Worm (Caenorhabditis elegans): Measurements from ENCODE around the gene T18D3.6.

T18D3.6 gene

DNA sequence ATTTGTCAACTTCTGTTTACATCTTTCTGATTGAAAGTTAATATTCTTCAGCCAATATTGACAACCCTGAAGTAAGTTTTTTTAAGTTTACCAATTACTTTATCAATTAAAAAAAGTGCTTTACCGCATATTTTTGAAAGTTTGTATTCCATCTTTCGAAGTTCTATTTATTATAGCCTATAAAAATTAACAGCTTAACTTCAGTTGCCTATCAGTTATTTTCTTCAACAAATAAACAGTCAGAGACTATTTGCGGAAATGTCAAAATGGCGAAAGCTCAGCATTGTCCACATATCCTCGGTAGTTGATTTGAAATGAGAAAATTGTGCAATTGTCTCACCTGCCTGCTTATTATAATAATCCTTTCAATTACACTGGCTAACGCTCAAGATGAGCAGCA lies 13.8 kb downstream of the T18D3.6 start, which contains the start of gene T18D3.5:
Gene T18D3.5, plus strand, starts transcription at position 301 of the 400 bp plus-strand sequence.
- TF ChIP-seq F13C5.2 (tag; optimal IDR thresholded peaks at IDR 0.05), result no peak
- TF ChIP-seq B0310.2 (tag; optimal IDR thresholded peaks at IDR 0.05), result no peak
- TF ChIP-seq tra-4 (tag; optimal IDR thresholded peaks at IDR 0.05), result no peak
- no peak for TF ChIP-seq ets-7 (tag; optimal IDR thresholded peaks at IDR 0.05)
- no peak for TF ChIP-seq tbx-11 (GFP tag; IDR thresholded peaks at IDR 0.05)
- TF ChIP-seq sea-1 (GFP tag; conservative IDR thresholded peaks at IDR 0.05), result no peak
- no peak for TF ChIP-seq pes-1 (GFP tag; IDR thresholded peaks at IDR 0.05)

ce11 chrX:12466769-12467168 lies 17.1 kb downstream of the T18D3.6 start, which contains the start of gene cdf-2:
Gene cdf-2 (minus strand): TSS chrX:12466917.
- TF ChIP-seq aly-1 (tag; optimal IDR thresholded peaks at IDR 0.05), result no peak
- no peak for TF ChIP-seq ama-1 (optimal IDR thresholded peaks at IDR 0.05)
- TF ChIP-seq tbx-37 (GFP tag; conservative IDR thresholded peaks at IDR 0.05), result no peak
- TF ChIP-seq scrt-1 (GFP tag; IDR thresholded peaks at IDR 0.05), result no peak
- no peak for TF ChIP-seq B0310.2 (tag; optimal IDR thresholded peaks at IDR 0.05)
- no peak for TF ChIP-seq ceh-13 (GFP tag; optimal IDR thresholded peaks at IDR 0.05)
- TF ChIP-seq hmbx-1 (tag; optimal IDR thresholded peaks at IDR 0.05), result no peak
- no peak for TF ChIP-seq pes-1 (GFP tag; IDR thresholded peaks at IDR 0.05)
- TF ChIP-seq ceh-36 (tag; optimal IDR thresholded peaks at IDR 0.05), result no peak
- TF ChIP-seq sea-1 (GFP tag; conservative IDR thresholded peaks at IDR 0.05), result no peak
- TF ChIP-seq flt-1 (GFP tag; IDR thresholded peaks at IDR 0.05), result no peak
- no peak for TF ChIP-seq hnd-1 (tag; optimal IDR thresholded peaks at IDR 0.05)

- TF ChIP-seq tbx-11 (GFP tag; IDR thresholded peaks at IDR 0.05), result no peak
- no peak for TF ChIP-seq ceh-36 (tag; optimal IDR thresholded peaks at IDR 0.05)
- no peak for TF ChIP-seq sea-1 (GFP tag; conservative IDR thresholded peaks at IDR 0.05)
- no peak for TF ChIP-seq hmbx-1 (tag; optimal IDR thresholded peaks at IDR 0.05)
- no peak for TF ChIP-seq hmg-4 (GFP tag; optimal IDR thresholded peaks at IDR 0.05)
- no peak for TF ChIP-seq hnd-1 (tag; optimal IDR thresholded peaks at IDR 0.05)
- TF ChIP-seq ets-7 (tag; optimal IDR thresholded peaks at IDR 0.05), result no peak
- no peak for TF ChIP-seq ceh-13 (GFP tag; optimal IDR thresholded peaks at IDR 0.05)
- TF ChIP-seq scrt-1 (GFP tag; IDR thresholded peaks at IDR 0.05), result no peak
- no peak for TF ChIP-seq flt-1 (GFP tag; IDR thresholded peaks at IDR 0.05)
- no peak for TF ChIP-seq pes-1 (GFP tag; IDR thresholded peaks at IDR 0.05)
- TF ChIP-seq tbx-37 (GFP tag; conservative IDR thresholded peaks at IDR 0.05), result no peak
- TF ChIP-seq B0310.2 (tag; optimal IDR thresholded peaks at IDR 0.05), result no peak
- TF ChIP-seq ama-1 (optimal IDR thresholded peaks at IDR 0.05), result no peak
Measured at ce11 chrX:12467660-12468111, 18.0 kb downstream of the T18D3.6 start, which contains the start of gene myo-2. Gene myo-2 (plus strand): TSS chrX:12468061.

DNA sequence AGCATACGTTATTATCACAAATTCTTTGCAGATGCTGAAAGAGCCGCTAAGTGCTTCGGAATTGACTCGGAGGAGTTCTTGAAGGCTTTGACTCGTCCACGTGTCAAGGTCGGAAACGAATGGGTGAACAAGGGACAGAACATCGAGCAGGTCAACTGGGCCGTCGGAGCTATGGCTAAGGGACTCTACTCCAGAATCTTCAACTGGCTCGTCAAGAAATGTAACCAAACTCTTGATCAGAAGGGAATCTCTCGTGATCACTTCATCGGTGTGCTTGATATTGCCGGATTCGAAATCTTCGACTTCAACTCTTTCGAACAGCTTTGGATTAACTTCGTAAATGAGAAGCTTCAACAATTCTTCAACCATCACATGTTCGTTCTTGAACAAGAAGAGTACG lies 20.2 kb downstream of the T18D3.6 start:
- TF ChIP-seq ceh-36 (tag; optimal IDR thresholded peaks at IDR 0.05), result no peak
- no peak for TF ChIP-seq hnd-1 (tag; optimal IDR thresholded peaks at IDR 0.05)
- TF ChIP-seq B0310.2 (tag; optimal IDR thresholded peaks at IDR 0.05), result no peak
- no peak for TF ChIP-seq scrt-1 (GFP tag; IDR thresholded peaks at IDR 0.05)
- no peak for TF ChIP-seq F13C5.2 (tag; optimal IDR thresholded peaks at IDR 0.05)
- TF ChIP-seq aly-1 (tag; optimal IDR thresholded peaks at IDR 0.05), result no peak
- TF ChIP-seq ets-7 (tag; optimal IDR thresholded peaks at IDR 0.05), result no peak
- TF ChIP-seq tbx-11 (GFP tag; IDR thresholded peaks at IDR 0.05), result no peak
- no peak for TF ChIP-seq sea-1 (GFP tag; conservative IDR thresholded peaks at IDR 0.05)

- no peak for TF ChIP-seq pes-1 (GFP tag; IDR thresholded peaks at IDR 0.05)
- TF ChIP-seq flt-1 (GFP tag; IDR thresholded peaks at IDR 0.05), result no peak
- no peak for TF ChIP-seq hmbx-1 (tag; optimal IDR thresholded peaks at IDR 0.05)
- no peak for TF ChIP-seq F13C5.2 (tag; optimal IDR thresholded peaks at IDR 0.05)
- TF ChIP-seq scrt-1 (GFP tag; IDR thresholded peaks at IDR 0.05), result no peak
- TF ChIP-seq tra-4 (tag; optimal IDR thresholded peaks at IDR 0.05), result no peak
- no peak for TF ChIP-seq ama-1 (optimal IDR thresholded peaks at IDR 0.05)
Measured at ce11 chrX:12472232-12472631, 22.5 kb downstream of the T18D3.6 start.

ce11 chrX:12476412-12476811 lies 26.7 kb downstream of the T18D3.6 start:
- TF ChIP-seq ceh-13 (GFP tag; optimal IDR thresholded peaks at IDR 0.05) (no peak), aly-1 (tag; optimal IDR thresholded peaks at IDR 0.05) (no peak), flt-1 (GFP tag; IDR thresholded peaks at IDR 0.05) (no peak), hmg-4 (GFP tag; optimal IDR thresholded peaks at IDR 0.05) (no peak), pes-1 (GFP tag; IDR thresholded peaks at IDR 0.05) (no peak), hmbx-1 (tag; optimal IDR thresholded peaks at IDR 0.05) (no peak), tbx-11 (GFP tag; IDR thresholded peaks at IDR 0.05) (no peak), B0310.2 (tag; optimal IDR thresholded peaks at IDR 0.05) (no peak), ceh-36 (tag; optimal IDR thresholded peaks at IDR 0.05) (no peak), scrt-1 (GFP tag; IDR thresholded peaks at IDR 0.05) (no peak), tra-4 (tag; optimal IDR thresholded peaks at IDR 0.05) (no peak), hnd-1 (tag; optimal IDR thresholded peaks at IDR 0.05) (no peak)

- no peak for TF ChIP-seq tbx-11 (GFP tag; IDR thresholded peaks at IDR 0.05)
- no peak for TF ChIP-seq ets-7 (tag; optimal IDR thresholded peaks at IDR 0.05)
- TF ChIP-seq pes-1 (GFP tag; IDR thresholded peaks at IDR 0.05), result no peak
- TF ChIP-seq tra-4 (tag; optimal IDR thresholded peaks at IDR 0.05), result no peak
- TF ChIP-seq flt-1 (GFP tag; IDR thresholded peaks at IDR 0.05), result no peak
- no peak for TF ChIP-seq F13C5.2 (tag; optimal IDR thresholded peaks at IDR 0.05)
- no peak for TF ChIP-seq sea-1 (GFP tag; conservative IDR thresholded peaks at IDR 0.05)
- no peak for TF ChIP-seq tbx-37 (GFP tag; conservative IDR thresholded peaks at IDR 0.05)
- TF ChIP-seq scrt-1 (GFP tag; IDR thresholded peaks at IDR 0.05), result no peak
- no peak for TF ChIP-seq hmg-4 (GFP tag; optimal IDR thresholded peaks at IDR 0.05)
- no peak for TF ChIP-seq B0310.2 (tag; optimal IDR thresholded peaks at IDR 0.05)
- TF ChIP-seq hmbx-1 (tag; optimal IDR thresholded peaks at IDR 0.05), result no peak
- no peak for TF ChIP-seq ceh-13 (GFP tag; optimal IDR thresholded peaks at IDR 0.05)
- TF ChIP-seq aly-1 (tag; optimal IDR thresholded peaks at IDR 0.05), result no peak
- no peak for TF ChIP-seq ama-1 (optimal IDR thresholded peaks at IDR 0.05)
Measured at ce11 chrX:12477341-12477740, 27.6 kb downstream of the T18D3.6 start, which contains the start of gene F45E6.1. Gene F45E6.1 (minus strand): TSS chrX:12477441.

DNA sequence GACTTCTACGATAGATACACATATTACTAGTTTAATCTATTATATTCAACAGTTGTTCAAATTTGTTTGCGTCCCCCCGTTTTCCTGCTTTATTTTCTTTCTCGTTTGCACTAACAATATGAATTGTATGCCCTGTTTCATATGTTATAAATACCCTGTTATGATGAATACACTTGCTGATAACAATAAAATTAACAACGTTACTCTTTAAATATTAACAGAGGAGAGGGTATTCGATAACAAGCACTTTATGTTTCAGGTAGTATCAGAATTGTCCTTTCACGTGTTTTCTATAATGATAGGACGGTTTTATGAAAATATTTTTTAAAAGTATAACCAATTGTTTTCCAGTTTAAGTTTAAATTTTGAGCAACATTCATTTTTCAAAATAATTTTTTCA lies 28.8 kb downstream of the T18D3.6 start:
- no peak for TF ChIP-seq hnd-1 (tag; optimal IDR thresholded peaks at IDR 0.05)
- TF ChIP-seq ama-1 (optimal IDR thresholded peaks at IDR 0.05), result no peak
- TF ChIP-seq ceh-13 (GFP tag; optimal IDR thresholded peaks at IDR 0.05), result no peak
- no peak for TF ChIP-seq flt-1 (GFP tag; IDR thresholded peaks at IDR 0.05)
- TF ChIP-seq ets-7 (tag; optimal IDR thresholded peaks at IDR 0.05), result no peak
- TF ChIP-seq scrt-1 (GFP tag; IDR thresholded peaks at IDR 0.05), result no peak
- TF ChIP-seq tbx-11 (GFP tag; IDR thresholded peaks at IDR 0.05), result no peak
- no peak for TF ChIP-seq F13C5.2 (tag; optimal IDR thresholded peaks at IDR 0.05)
- TF ChIP-seq ceh-36 (tag; optimal IDR thresholded peaks at IDR 0.05), result no peak
- TF ChIP-seq hmg-4 (GFP tag; optimal IDR thresholded peaks at IDR 0.05), result no peak
- no peak for TF ChIP-seq aly-1 (tag; optimal IDR thresholded peaks at IDR 0.05)
- no peak for TF ChIP-seq hmbx-1 (tag; optimal IDR thresholded peaks at IDR 0.05)
- TF ChIP-seq tbx-37 (GFP tag; conservative IDR thresholded peaks at IDR 0.05), result no peak
- TF ChIP-seq B0310.2 (tag; optimal IDR thresholded peaks at IDR 0.05), result no peak
- TF ChIP-seq pes-1 (GFP tag; IDR thresholded peaks at IDR 0.05), result no peak
- no peak for TF ChIP-seq sea-1 (GFP tag; conservative IDR thresholded peaks at IDR 0.05)

Data from whole organism, early embryonic.